Worm (Caenorhabditis elegans) whole organism, young adult: ENCODE results near the gene sfa-1.
A peak's percentile ranks its signal among the peaks of the same experiment; 100 is the strongest.

ENCODE experiments used
- D2030.7 ChIP-seq: fragments of 200-800 bp; sonication (Bioruptor generic); IDR thresholded peaks from 2 replicates; pipeline ENCODE4 v1.3.6; 2022; ENCODE audit warnings: missing genetic modification reagents, missing genetic modification characterization, missing compliant biosample characterization
- F23B12.7 ChIP-seq: sonication (generic microtip); optimal IDR thresholded peaks from 2 replicates; lab custom pipeline; 2017; ENCODE audit warnings: missing genetic modification characterization, mild to moderate bottlenecking, missing compliant biosample characterization, antibody characterized with exemption, moderate library complexity; ENCODE audit not compliant: insufficient read depth
- F33H1.4 ChIP-seq: fragments of 200-800 bp; sonication (Bioruptor generic); IDR thresholded peaks from 2 replicates; pipeline ENCODE4 v1.3.6; 2022; ENCODE audit warnings: missing genetic modification reagents, missing genetic modification characterization, missing compliant biosample characterization
- F57A8.1 ChIP-seq: fragments of 200-800 bp; sonication (Bioruptor generic); optimal IDR thresholded peaks from 2 replicates; lab custom pipeline; 2018; ENCODE audit warnings: mild to moderate bottlenecking, missing genetic modification characterization, moderate library complexity, missing compliant biosample characterization
- F57C9.4 ChIP-seq: sonication (generic microtip); optimal IDR thresholded peaks from 2 replicates; lab custom pipeline; 2017; ENCODE audit warnings: mild to moderate bottlenecking, missing genetic modification characterization, missing compliant biosample characterization
- T07F8.4 ChIP-seq: sonication (generic microtip); optimal IDR thresholded peaks from 2 replicates; lab custom pipeline; 2016; ENCODE audit warnings: mild to moderate bottlenecking, missing genetic modification characterization, moderate library complexity, missing compliant biosample characterization
- aptf-2 ChIP-seq: fragments of 200-800 bp; sonication (Bioruptor generic); conservative IDR thresholded peaks from 2 replicates; pipeline ENCODE4 v1.3.6; 2022; ENCODE audit warnings: missing genetic modification reagents, missing genetic modification characterization, missing compliant biosample characterization
- aptf-3 ChIP-seq: fragments of 200-800 bp; sonication (Bioruptor generic); IDR thresholded peaks from 2 replicates; pipeline ENCODE4 v1.3.6; 2022; ENCODE audit warnings: missing genetic modification characterization, missing compliant biosample characterization
- athp-1 ChIP-seq: sonication (generic microtip); optimal IDR thresholded peaks from 2 replicates; lab custom pipeline; 2017; ENCODE audit warnings: mild to moderate bottlenecking, missing genetic modification characterization, missing compliant biosample characterization
- attf-5 ChIP-seq: fragments of 200-800 bp; sonication (Bioruptor generic); optimal IDR thresholded peaks from 2 replicates; lab custom pipeline; 2018; ENCODE audit warnings: mild to moderate bottlenecking, missing genetic modification characterization, missing compliant biosample characterization
- bed-1 ChIP-seq: fragments of 200-800 bp; sonication (Bioruptor generic); IDR thresholded peaks from 2 replicates; pipeline ENCODE4 v1.3.6; 2022; ENCODE audit warnings: missing genetic modification reagents, missing genetic modification characterization, missing compliant biosample characterization
- ceh-100 ChIP-seq: fragments of 200-800 bp; sonication (Bioruptor generic); IDR thresholded peaks from 2 replicates; pipeline ENCODE4 v1.3.6; 2022; ENCODE audit warnings: missing genetic modification reagents, missing genetic modification characterization, missing compliant biosample characterization
- ceh-27 ChIP-seq: fragments of 200-800 bp; sonication (Bioruptor generic); optimal IDR thresholded peaks from 2 replicates; lab custom pipeline; 2018; ENCODE audit warnings: mild to moderate bottlenecking, missing genetic modification characterization, moderate library complexity, missing compliant biosample characterization
- ceh-58 ChIP-seq: fragments of 200-800 bp; sonication (Bioruptor generic); IDR thresholded peaks from 2 replicates; pipeline ENCODE4 v1.3.6; 2022; ENCODE audit warnings: missing genetic modification characterization, missing compliant biosample characterization
- die-1 ChIP-seq: sonication (generic microtip); optimal IDR thresholded peaks from 2 replicates; lab custom pipeline; 2016; ENCODE audit warnings: missing genotype, mild to moderate bottlenecking, missing genetic modification characterization, missing compliant biosample characterization
- egrh-3 ChIP-seq: fragments of 200-800 bp; sonication (Bioruptor generic); IDR thresholded peaks from 2 replicates; pipeline ENCODE4 v1.3.6; 2022; ENCODE audit warnings: missing genetic modification reagents, missing genetic modification characterization, missing compliant biosample characterization
- hlh-12 ChIP-seq: sonication (generic microtip); optimal IDR thresholded peaks from 2 replicates; lab custom pipeline; 2016; ENCODE audit warnings: missing genetic modification characterization, missing compliant biosample characterization
- hmg-1.2 ChIP-seq: fragments of 200-800 bp; sonication (Bioruptor generic); IDR thresholded peaks from 2 replicates; pipeline ENCODE4 v1.3.6; 2022; ENCODE audit warnings: missing genetic modification reagents, missing genetic modification characterization, missing compliant biosample characterization
- madf-3 ChIP-seq: fragments of 200-800 bp; sonication (Bioruptor generic); IDR thresholded peaks from 2 replicates; pipeline ENCODE4 v1.3.6; 2022; ENCODE audit warnings: missing genetic modification reagents, missing genetic modification characterization, missing compliant biosample characterization
- madf-6 ChIP-seq: fragments of 200-800 bp; sonication (Bioruptor generic); IDR thresholded peaks from 2 replicates; pipeline ENCODE4 v1.3.6; 2022; ENCODE audit warnings: missing genetic modification reagents, missing genetic modification characterization, missing compliant biosample characterization
- mcd-1 ChIP-seq: fragments of 200-800 bp; sonication (Bioruptor generic); IDR thresholded peaks from 2 replicates; pipeline ENCODE4 v1.3.6; 2022; ENCODE audit warnings: missing genetic modification reagents, missing genetic modification characterization, missing compliant biosample characterization
- nfya-1 ChIP-seq: sonication (generic microtip); optimal IDR thresholded peaks from 2 replicates; lab custom pipeline; 2017; ENCODE audit warnings: antibody characterized with exemption, missing compliant biosample characterization, missing genetic modification characterization, borderline replicate concordance; ENCODE audit not compliant: insufficient read depth
- nfya-2 ChIP-seq: fragments of 200-800 bp; sonication (Bioruptor generic); IDR thresholded peaks from 2 replicates; pipeline ENCODE4 v1.3.6; 2022; ENCODE audit warnings: missing genetic modification reagents, missing genetic modification characterization, missing compliant biosample characterization
- nfyb-1 ChIP-seq: fragments of 200-800 bp; sonication (Bioruptor generic); IDR thresholded peaks from 2 replicates; pipeline ENCODE4 v1.3.6; 2022; ENCODE audit warnings: missing genetic modification reagents, missing genetic modification characterization, missing compliant biosample characterization
- nhr-120 ChIP-seq: fragments of 200-800 bp; sonication (Bioruptor generic); IDR thresholded peaks from 2 replicates; pipeline ENCODE4 v1.3.6; 2022; ENCODE audit warnings: missing genetic modification characterization, missing compliant biosample characterization
- sea-2 ChIP-seq: fragments of 200-800 bp; sonication (Bioruptor generic); IDR thresholded peaks from 2 replicates; pipeline ENCODE4 v1.3.6; 2022; ENCODE audit warnings: missing genetic modification characterization, missing compliant biosample characterization
- snpc-1.3 ChIP-seq: sonication (generic microtip); optimal IDR thresholded peaks from 2 replicates; lab custom pipeline; 2017; ENCODE audit warnings: missing genetic modification characterization, mild to moderate bottlenecking, missing compliant biosample characterization, antibody characterized with exemption, moderate library complexity, missing genotype, missing genetic modification reagents; ENCODE audit not compliant: insufficient read depth
- snpc-3.4 ChIP-seq: sonication (generic microtip); optimal IDR thresholded peaks from 2 replicates; lab custom pipeline; 2017; ENCODE audit warnings: missing genetic modification characterization, mild to moderate bottlenecking, missing compliant biosample characterization, antibody characterized with exemption, moderate library complexity, missing genotype, missing genetic modification reagents
- snpc-4 ChIP-seq, 5 experiments: fragments of 150-350 bp in 1 of 5; sonication (generic microtip) in 4 of 5; optimal IDR thresholded peaks; 2 replicates each; lab custom pipeline; 2014 to 2018; ENCODE audit warnings: missing genetic modification characterization in 5 of 5, missing biosample characterization in 3 of 5, antibody characterized with exemption in 2 of 5, mild to moderate bottlenecking in 2 of 5, missing compliant biosample characterization in 2 of 5, missing genotype in 2 of 5, moderate library complexity in 2 of 5, missing genetic modification reagents in 1 of 5
- sptf-2 ChIP-seq: fragments of 200-800 bp; sonication (Bioruptor generic); optimal IDR thresholded peaks from 2 replicates; lab custom pipeline; 2018; ENCODE audit warnings: mild to moderate bottlenecking, missing genetic modification characterization, missing compliant biosample characterization
- zfh-2 ChIP-seq: fragments of 200-800 bp; sonication (Bioruptor generic); conservative IDR thresholded peaks from 2 replicates; pipeline ENCODE4 v1.3.6; 2022; ENCODE audit warnings: missing genetic modification reagents, missing genetic modification characterization, missing compliant biosample characterization
- ztf-25 ChIP-seq: fragments of 200-800 bp; sonication (Bioruptor generic); IDR thresholded peaks from 2 replicates; pipeline ENCODE4 v1.3.6; 2022; ENCODE audit warnings: missing genetic modification reagents, missing genetic modification characterization, missing compliant biosample characterization
- ztf-3 ChIP-seq: fragments of 200-800 bp; sonication (Bioruptor generic); optimal IDR thresholded peaks from 2 replicates; lab custom pipeline; 2018; ENCODE audit warnings: mild to moderate bottlenecking, missing genetic modification characterization, missing compliant biosample characterization
- ztf-6 ChIP-seq: fragments of 200-800 bp; sonication (Bioruptor generic); IDR thresholded peaks from 2 replicates; pipeline ENCODE4 v1.3.6; 2022; ENCODE audit warnings: missing genetic modification reagents, missing genetic modification characterization, missing compliant biosample characterization

The sfa-1 gene

ce11 chrIV:17118987-17119732 is 8.4 kb upstream of the sfa-1 start, which contains the start of gene itsn-1 (continued):
- 0 out of 2 replicates have a peak, but pooled peaks have one; percentile 16 for TF ChIP-seq F33H1.4

DNA sequence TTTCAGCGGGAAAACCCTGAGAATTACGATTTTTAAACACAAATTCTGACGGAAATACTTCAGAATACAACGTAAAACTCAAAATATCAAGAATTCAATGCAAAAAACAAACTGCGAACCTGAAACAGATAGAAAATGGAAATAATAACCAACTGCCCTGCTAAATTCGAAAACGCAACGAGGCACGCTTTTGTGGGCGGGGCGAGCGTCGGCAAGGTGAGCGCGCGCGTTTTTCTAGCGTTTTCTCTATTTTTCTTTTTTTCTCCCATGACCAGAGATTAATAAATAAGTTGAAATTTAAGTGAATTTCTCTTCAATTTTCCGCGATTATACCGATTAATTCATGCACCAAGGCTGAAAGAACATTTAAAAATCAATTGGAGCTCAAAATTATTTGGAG is 7.8 kb upstream of the sfa-1 start, which contains the start of gene uaf-2:
Gene uaf-2, minus strand, starts transcription at position 183 of the 400 bp plus-strand sequence.
- TF ChIP-seq madf-6 (no peak), F57C9.4 (tag; lab: Kevin White, UChicago) (no peak), ztf-25 (GFP tag; lab: Robert Waterston, UW) (no peak), D2030.7 (GFP tag; lab: Robert Waterston, UW) (0 out of 2 replicates have a peak, but pooled peaks have one; percentile 10), die-1 (tag; lab: Kevin White, UChicago) (no peak), F57A8.1 (GFP tag; lab: Kevin White, UChicago) (no peak), F23B12.7 (tag; lab: Kevin White, UChicago) (peak; percentile 38), ceh-58 (GFP tag; lab: Robert Waterston, UW) (no peak), ceh-100 (GFP tag; lab: Robert Waterston, UW) (peak; percentile 63), sea-2 (GFP tag; lab: Robert Waterston, UW) (no peak), nfyb-1 (GFP tag; lab: Robert Waterston, UW) (no peak), hlh-12 (no peak), sptf-2 (GFP tag; lab: Kevin White, UChicago) (no peak), attf-5 (GFP tag; lab: Kevin White, UChicago) (peak; percentile 56), ztf-3 (GFP tag; lab: Kevin White, UChicago) (no peak), madf-3 (GFP tag; lab: Robert Waterston, UW) (peak; percentile 88), ztf-6 (GFP tag; lab: Robert Waterston, UW) (no peak), hmg-1.2 (GFP tag; lab: Robert Waterston, UW) (0 out of 2 replicates have a peak, but pooled peaks have one; percentile 21), snpc-4 (GFP tag; optimal IDR thresholded peaks at IDR 0.05; lab: Kevin White, UChicago) (no peak), snpc-4 (tag; optimal IDR thresholded peaks at IDR 0.05; lab: Kevin White, UChicago) (peak in 3 of 4 experiments; percentile 14 to 45 (median 24)), ceh-27 (GFP tag; lab: Kevin White, UChicago) (no peak), snpc-1.3 (tag; lab: Kevin White, UChicago) (peak; percentile 4), snpc-3.4 (tag; lab: Kevin White, UChicago) (peak; percentile 1), mcd-1 (GFP tag; lab: Robert Waterston, UW) (0 out of 2 replicates have a peak, but pooled peaks have one; percentile 7)

- TF ChIP-seq egrh-3 = peak; percentile 94
- TF ChIP-seq bed-1 (GFP tag; lab: Robert Waterston, UW) = no peak
- no peak for TF ChIP-seq sea-2 (GFP tag; lab: Robert Waterston, UW)
- TF ChIP-seq nfya-2 = no peak
- TF ChIP-seq nhr-120 (GFP tag; lab: Robert Waterston, UW) = no peak
- no peak for TF ChIP-seq nfya-1 (tag; lab: Kevin White, UChicago)
- TF ChIP-seq aptf-3 = 0 out of 2 replicates have a peak, but pooled peaks have one; percentile 20
- no peak for TF ChIP-seq athp-1
- TF ChIP-seq aptf-2 (GFP tag; lab: Robert Waterston, UW) = no peak
- peak; percentile 68; the same call in 1 of the 2 replicates for TF ChIP-seq zfh-2 (GFP tag; lab: Robert Waterston, UW)
- TF ChIP-seq T07F8.4 = no peak
- TF ChIP-seq, all 124 proteins: peak for 3
Measured at ce11 chrIV:17116821-17117220, 6.0 kb upstream of the sfa-1 start.
